Worm (Caenorhabditis elegans) whole organism, young adult: ENCODE results near the gene srpa-72.

Source experiments
- B0019.2 ChIP-seq: fragments of 200-800 bp; sonication (Bioruptor generic); conservative IDR thresholded peaks from 2 replicates; pipeline ENCODE4 v1.3.6; 2022; ENCODE audit warnings: missing genetic modification reagents, missing genetic modification characterization, missing compliant biosample characterization
- B0336.3 ChIP-seq: fragments of 200-800 bp; sonication (Bioruptor generic); IDR thresholded peaks from 2 replicates; pipeline ENCODE4 v1.3.6; 2022; ENCODE audit warnings: missing genetic modification characterization, missing compliant biosample characterization
- C06A6.2 ChIP-seq: fragments of 200-800 bp; sonication (Bioruptor generic); conservative IDR thresholded peaks from 2 replicates; pipeline ENCODE4 v1.3.6; 2022; ENCODE audit warnings: missing genetic modification characterization, missing compliant biosample characterization
- C17E4.6 ChIP-seq: fragments of 200-800 bp; sonication (Bioruptor generic); IDR thresholded peaks from 2 replicates; pipeline ENCODE4 v1.3.6; 2022; ENCODE audit warnings: missing genetic modification reagents, missing genetic modification characterization, missing compliant biosample characterization
- F23B12.7 ChIP-seq: sonication (generic microtip); optimal IDR thresholded peaks from 2 replicates; lab custom pipeline; 2017; ENCODE audit warnings: missing genetic modification characterization, mild to moderate bottlenecking, missing compliant biosample characterization, antibody characterized with exemption, moderate library complexity; ENCODE audit not compliant: insufficient read depth
- F33H1.4 ChIP-seq: fragments of 200-800 bp; sonication (Bioruptor generic); IDR thresholded peaks from 2 replicates; pipeline ENCODE4 v1.3.6; 2022; ENCODE audit warnings: missing genetic modification reagents, missing genetic modification characterization, missing compliant biosample characterization
- F37B4.10 ChIP-seq: fragments of 200-800 bp; sonication (Bioruptor generic); IDR thresholded peaks from 2 replicates; pipeline ENCODE4 v1.3.6; 2022; ENCODE audit warnings: missing genetic modification characterization, missing compliant biosample characterization
- F39B2.1 ChIP-seq: fragments of 200-800 bp; sonication (Bioruptor generic); IDR thresholded peaks from 2 replicates; pipeline ENCODE4 v1.3.6; 2022; ENCODE audit warnings: missing genetic modification reagents, missing genetic modification characterization, missing compliant biosample characterization
- K12H6.12 ChIP-seq: fragments of 200-800 bp; sonication (Bioruptor generic); optimal IDR thresholded peaks from 2 replicates; lab custom pipeline; 2018; ENCODE audit warnings: mild to moderate bottlenecking, missing genetic modification characterization, missing compliant biosample characterization
- Y67H2A.10 ChIP-seq: fragments of 200-800 bp; sonication (Bioruptor generic); conservative IDR thresholded peaks from 2 replicates; pipeline ENCODE4 v1.3.6; 2022; ENCODE audit warnings: missing genetic modification reagents, missing genetic modification characterization, missing compliant biosample characterization
- aptf-2 ChIP-seq: fragments of 200-800 bp; sonication (Bioruptor generic); conservative IDR thresholded peaks from 2 replicates; pipeline ENCODE4 v1.3.6; 2022; ENCODE audit warnings: missing genetic modification reagents, missing genetic modification characterization, missing compliant biosample characterization
- aptf-3 ChIP-seq: fragments of 200-800 bp; sonication (Bioruptor generic); IDR thresholded peaks from 2 replicates; pipeline ENCODE4 v1.3.6; 2022; ENCODE audit warnings: missing genetic modification characterization, missing compliant biosample characterization
- atf-7 ChIP-seq: sonication (generic microtip); optimal IDR thresholded peaks from 2 replicates; lab custom pipeline; 2017; ENCODE audit warnings: mild to moderate bottlenecking, missing genetic modification characterization, missing compliant biosample characterization
- athp-1 ChIP-seq: sonication (generic microtip); optimal IDR thresholded peaks from 2 replicates; lab custom pipeline; 2017; ENCODE audit warnings: mild to moderate bottlenecking, missing genetic modification characterization, missing compliant biosample characterization
- attf-5 ChIP-seq: fragments of 200-800 bp; sonication (Bioruptor generic); optimal IDR thresholded peaks from 2 replicates; lab custom pipeline; 2018; ENCODE audit warnings: mild to moderate bottlenecking, missing genetic modification characterization, missing compliant biosample characterization
- attf-6 ChIP-seq: fragments of 200-800 bp; sonication (Bioruptor generic); IDR thresholded peaks from 2 replicates; pipeline ENCODE4 v1.3.6; 2022; ENCODE audit warnings: missing genetic modification reagents, missing genetic modification characterization, missing compliant biosample characterization
- bed-2 ChIP-seq: fragments of 200-800 bp; sonication (Bioruptor generic); IDR thresholded peaks from 2 replicates; pipeline ENCODE4 v1.3.6; 2022; ENCODE audit warnings: missing genetic modification reagents, missing genetic modification characterization, missing compliant biosample characterization
- cebp-1 ChIP-seq, 2 experiments: fragments of 200-800 bp in 1 of 2; sonication (Bioruptor generic) in 1 of 2; sonication (generic microtip) in 1 of 2; IDR thresholded peaks in 1 of 2; optimal IDR thresholded peaks in 1 of 2; 2 replicates each; pipeline versions ENCODE4 v1.3.6 to Lab custom; 2017 to 2022; ENCODE audit warnings: missing compliant biosample characterization in 2 of 2, missing genetic modification characterization in 2 of 2, mild to moderate bottlenecking in 1 of 2, missing genetic modification reagents in 1 of 2, moderate library complexity in 1 of 2
- ceh-58 ChIP-seq: fragments of 200-800 bp; sonication (Bioruptor generic); IDR thresholded peaks from 2 replicates; pipeline ENCODE4 v1.3.6; 2022; ENCODE audit warnings: missing genetic modification characterization, missing compliant biosample characterization
- die-1 ChIP-seq: sonication (generic microtip); optimal IDR thresholded peaks from 2 replicates; lab custom pipeline; 2016; ENCODE audit warnings: missing genotype, mild to moderate bottlenecking, missing genetic modification characterization, missing compliant biosample characterization
- dox-1 ChIP-seq: fragments of 200-800 bp; sonication (Bioruptor generic); IDR thresholded peaks from 2 replicates; pipeline ENCODE4 v1.3.6; 2022; ENCODE audit warnings: missing genetic modification reagents, missing genetic modification characterization, missing compliant biosample characterization
- egrh-3 ChIP-seq: fragments of 200-800 bp; sonication (Bioruptor generic); IDR thresholded peaks from 2 replicates; pipeline ENCODE4 v1.3.6; 2022; ENCODE audit warnings: missing genetic modification reagents, missing genetic modification characterization, missing compliant biosample characterization
- him-1 ChIP-seq: sonication (generic microtip); optimal IDR thresholded peaks from 2 replicates; lab custom pipeline; 2016; ENCODE audit warnings: missing genotype, missing genetic modification reagents, missing genetic modification characterization, missing compliant biosample characterization
- hlh-26 ChIP-seq: fragments of 200-800 bp; sonication (Bioruptor generic); conservative IDR thresholded peaks from 2 replicates; pipeline ENCODE4 v1.3.6; 2022; ENCODE audit warnings: missing genetic modification reagents, missing genetic modification characterization, missing compliant biosample characterization
- hmg-1.2 ChIP-seq: fragments of 200-800 bp; sonication (Bioruptor generic); IDR thresholded peaks from 2 replicates; pipeline ENCODE4 v1.3.6; 2022; ENCODE audit warnings: missing genetic modification reagents, missing genetic modification characterization, missing compliant biosample characterization
- let-607 ChIP-seq, 2 experiments: fragments of 200-800 bp in 1 of 2; sonication (Bioruptor generic) in 1 of 2; sonication (generic microtip) in 1 of 2; optimal IDR thresholded peaks; 2 replicates each; lab custom pipeline; 2016 to 2018; ENCODE audit warnings: mild to moderate bottlenecking in 2 of 2, missing compliant biosample characterization in 2 of 2, missing genetic modification characterization in 2 of 2, moderate library complexity in 2 of 2, missing genotype in 1 of 2
- lin-54 ChIP-seq: fragments of 200-800 bp; sonication (Bioruptor generic); optimal IDR thresholded peaks from 2 replicates; lab custom pipeline; 2018; ENCODE audit warnings: mild to moderate bottlenecking, missing genetic modification characterization, missing compliant biosample characterization
- lsl-1 ChIP-seq: fragments of 200-800 bp; sonication (Bioruptor generic); optimal IDR thresholded peaks from 2 replicates; lab custom pipeline; 2018; ENCODE audit warnings: mild to moderate bottlenecking, missing genetic modification characterization, moderate library complexity, missing compliant biosample characterization
- lsy-27 ChIP-seq: sonication (generic microtip); optimal IDR thresholded peaks from 2 replicates; lab custom pipeline; 2017; ENCODE audit warnings: missing genetic modification characterization, mild to moderate bottlenecking, missing compliant biosample characterization, antibody characterized with exemption, missing genotype, borderline replicate concordance; ENCODE audit not compliant: insufficient read depth
- madf-10 ChIP-seq: sonication (generic microtip); optimal IDR thresholded peaks from 2 replicates; lab custom pipeline; 2016; ENCODE audit warnings: mild to moderate bottlenecking, missing genetic modification characterization, missing compliant biosample characterization
- mcd-1 ChIP-seq: fragments of 200-800 bp; sonication (Bioruptor generic); IDR thresholded peaks from 2 replicates; pipeline ENCODE4 v1.3.6; 2022; ENCODE audit warnings: missing genetic modification reagents, missing genetic modification characterization, missing compliant biosample characterization
- mel-28 ChIP-seq: sonication (generic microtip); optimal IDR thresholded peaks from 2 replicates; lab custom pipeline; 2016; ENCODE audit warnings: borderline replicate concordance, mild to moderate bottlenecking, missing genetic modification characterization, missing compliant biosample characterization
- nfya-2 ChIP-seq: fragments of 200-800 bp; sonication (Bioruptor generic); IDR thresholded peaks from 2 replicates; pipeline ENCODE4 v1.3.6; 2022; ENCODE audit warnings: missing genetic modification reagents, missing genetic modification characterization, missing compliant biosample characterization
- nhr-27 ChIP-seq: fragments of 200-800 bp; sonication (Bioruptor generic); optimal IDR thresholded peaks from 2 replicates; lab custom pipeline; 2018; ENCODE audit warnings: mild to moderate bottlenecking, missing genetic modification characterization, moderate library complexity, missing compliant biosample characterization
- nhr-80 ChIP-seq: sonication (generic microtip); optimal IDR thresholded peaks from 2 replicates; lab custom pipeline; 2016; ENCODE audit warnings: missing genetic modification characterization, missing compliant biosample characterization
- snpc-4 ChIP-seq, 5 experiments: fragments of 150-350 bp in 1 of 5; sonication (generic microtip) in 4 of 5; optimal IDR thresholded peaks; 2 replicates each; lab custom pipeline; 2014 to 2018; ENCODE audit warnings: missing genetic modification characterization in 5 of 5, missing biosample characterization in 3 of 5, antibody characterized with exemption in 2 of 5, mild to moderate bottlenecking in 2 of 5, missing compliant biosample characterization in 2 of 5, missing genotype in 2 of 5, moderate library complexity in 2 of 5, missing genetic modification reagents in 1 of 5
- somi-1 ChIP-seq: fragments of 200-800 bp; sonication (Bioruptor generic); optimal IDR thresholded peaks from 2 replicates; lab custom pipeline; 2018; ENCODE audit warnings: mild to moderate bottlenecking, missing genetic modification characterization, missing compliant biosample characterization
- tbp1 ChIP-seq: fragments of 200-800 bp; sonication (Bioruptor generic); optimal IDR thresholded peaks from 2 replicates; lab custom pipeline; 2018; ENCODE audit warnings: mild to moderate bottlenecking, missing genetic modification characterization, missing compliant biosample characterization
- xnd-1 ChIP-seq: sonication (generic microtip); optimal IDR thresholded peaks from 2 replicates; lab custom pipeline; 2016; ENCODE audit warnings: missing genotype, missing genetic modification reagents, missing genetic modification characterization, missing compliant biosample characterization
- ztf-18 ChIP-seq: sonication (generic microtip); optimal IDR thresholded peaks from 2 replicates; lab custom pipeline; 2016; ENCODE audit warnings: missing genotype, mild to moderate bottlenecking, missing genetic modification characterization, missing compliant biosample characterization

Gene srpa-72

DNA sequence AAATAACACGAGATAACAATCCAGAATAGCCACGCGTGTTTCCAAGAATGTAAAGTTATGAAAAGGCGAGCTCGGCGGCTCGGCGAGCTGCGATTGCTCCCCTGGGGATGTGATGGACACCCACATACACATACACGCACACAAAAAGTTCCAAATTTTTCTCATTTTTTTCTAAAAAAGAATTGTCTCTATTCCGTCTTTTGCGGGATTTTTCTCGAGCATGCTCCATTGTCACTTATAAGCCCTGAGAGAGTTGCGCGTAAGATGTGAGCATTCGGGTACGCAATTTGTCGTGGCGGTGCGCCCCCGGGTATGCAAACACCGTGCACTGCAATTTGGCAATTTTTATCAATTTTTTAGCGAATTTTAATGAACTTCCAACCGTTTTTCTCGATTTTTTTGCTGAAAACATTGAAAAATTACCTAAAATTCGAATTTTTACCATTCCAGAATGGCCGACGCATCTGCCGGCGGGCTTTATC is at the start of gene srpa-72, which contains the start of gene F08D12.12:
Gene srpa-72, plus strand, starts transcription at position 451 of the 482 bp plus-strand sequence.
Gene F08D12.12, minus strand, starts transcription at position 51 of the 482 bp plus-strand sequence.
- peak; percentile 5 to 53 for TF ChIP-seq let-607 (tag; optimal IDR thresholded peaks at IDR 0.05; lab: Kevin White, UChicago)
- no peak for TF ChIP-seq him-1 (tag; lab: Kevin White, UChicago)
- TF ChIP-seq ztf-18 (tag; lab: Kevin White, UChicago): no peak
- no peak for TF ChIP-seq lsy-27 (tag; lab: Kevin White, UChicago)
- no peak for TF ChIP-seq dox-1
- TF ChIP-seq nhr-80 (tag; lab: Kevin White, UChicago): no peak
- TF ChIP-seq B0019.2 (GFP tag; lab: Robert Waterston, UW): no peak
- TF ChIP-seq mel-28 (tag; lab: Kevin White, UChicago): no peak
- no peak for TF ChIP-seq hlh-26 (GFP tag; lab: Robert Waterston, UW)
- no peak for TF ChIP-seq K12H6.12 (tag; lab: Kevin White, UChicago)
- TF ChIP-seq attf-6: no peak
- TF ChIP-seq athp-1: no peak
- TF ChIP-seq egrh-3: no peak
- TF ChIP-seq attf-5 (GFP tag; lab: Kevin White, UChicago): no peak
- TF ChIP-seq cebp-1 (GFP tag; IDR thresholded peaks at IDR 0.05; lab: Robert Waterston, UW): no peak
- TF ChIP-seq cebp-1 (tag; optimal IDR thresholded peaks at IDR 0.05; lab: Kevin White, UChicago): peak; percentile 16
- TF ChIP-seq lsl-1 (GFP tag; lab: Kevin White, UChicago): peak; percentile 6
- TF ChIP-seq F33H1.4 (GFP tag; lab: Robert Waterston, UW): no peak
- peak; percentile 30 for TF ChIP-seq tbp1 (GFP tag; lab: Kevin White, UChicago)
- TF ChIP-seq F39B2.1: no peak
- TF ChIP-seq B0336.3 (GFP tag; lab: Robert Waterston, UW): no peak
- no peak for TF ChIP-seq snpc-4 (GFP tag; optimal IDR thresholded peaks at IDR 0.05; lab: Kevin White, UChicago)
- no peak for TF ChIP-seq snpc-4 (tag; optimal IDR thresholded peaks at IDR 0.05; lab: Kevin White, UChicago)
- no peak for TF ChIP-seq somi-1
- TF ChIP-seq bed-2 (GFP tag; lab: Robert Waterston, UW): no peak
- peak; percentile 36 for TF ChIP-seq lin-54 (GFP tag; lab: Kevin White, UChicago)
- TF ChIP-seq aptf-3: no peak
- no peak for TF ChIP-seq F23B12.7 (tag; lab: Kevin White, UChicago)
- TF ChIP-seq die-1 (tag; lab: Kevin White, UChicago): no peak
- TF ChIP-seq mcd-1 (GFP tag; lab: Robert Waterston, UW): peak; percentile 54
- TF ChIP-seq atf-7 (tag; lab: Kevin White, UChicago): no peak
- TF ChIP-seq C17E4.6 (GFP tag; lab: Robert Waterston, UW): no peak
- TF ChIP-seq Y67H2A.10 (GFP tag; lab: Robert Waterston, UW): no peak
- TF ChIP-seq aptf-2 (GFP tag; lab: Robert Waterston, UW): no peak
- no peak for TF ChIP-seq C06A6.2 (GFP tag; lab: Robert Waterston, UW)
- no peak for TF ChIP-seq nfya-2
- no peak for TF ChIP-seq nhr-27 (tag; lab: Kevin White, UChicago)
- peak; percentile 34; the same call in 1 of the 2 replicates for TF ChIP-seq hmg-1.2 (GFP tag; lab: Robert Waterston, UW)
- TF ChIP-seq ceh-58 (GFP tag; lab: Robert Waterston, UW): no peak
- TF ChIP-seq xnd-1 (tag; lab: Kevin White, UChicago): no peak
- no peak for TF ChIP-seq madf-10 (tag; lab: Kevin White, UChicago)
- no peak for TF ChIP-seq F37B4.10 (GFP tag; lab: Robert Waterston, UW)
- TF ChIP-seq, all 124 proteins: peak for 7
